Fruit fly (Drosophila melanogaster): ENCODE measurements around the gene CG42588.

CG42588 gene

dm6 chr3L:12803159-12804034 is 10.7 kb upstream of the CG42588 start (continued):
- TF ChIP-seq Dfd (GFP tag; optimal IDR thresholded peaks at IDR 0.05): peak in 1 of 2 experiments; percentile 44
- no peak for TF ChIP-seq CG3407 (GFP tag; optimal IDR thresholded peaks at IDR 0.05)
- no peak for TF ChIP-seq Ravus (GFP tag; IDR thresholded peaks at IDR 0.05)
- peak; percentile 16 for TF ChIP-seq Hr3 (GFP tag; optimal IDR thresholded peaks at IDR 0.05)
- TF ChIP-seq CG4424 (GFP tag; optimal IDR thresholded peaks at IDR 0.05): peak; percentile 48
- peak; percentile 45 for TF ChIP-seq bcd (GFP tag; optimal IDR thresholded peaks at IDR 0.05)
- no peak for TF ChIP-seq nom (GFP tag; optimal IDR thresholded peaks at IDR 0.05)
- peak; percentile 16 for TF ChIP-seq CG10274 (GFP tag; optimal IDR thresholded peaks at IDR 0.05)
- TF ChIP-seq crc (GFP tag; optimal IDR thresholded peaks at IDR 0.05): peak; percentile 55
- TF ChIP-seq Sox102F (GFP tag; optimal IDR thresholded peaks at IDR 0.05): peak; percentile 45
- TF ChIP-seq CG8924 (tag; optimal IDR thresholded peaks at IDR 0.05): peak; percentile 51
- TF ChIP-seq NFAT (GFP tag; IDR thresholded peaks at IDR 0.05): no peak
- no peak for TF ChIP-seq fd64A (GFP tag; optimal IDR thresholded peaks at IDR 0.05)
- peak; percentile 45 for TF ChIP-seq CG12659 (GFP tag; optimal IDR thresholded peaks at IDR 0.05)
- peak; percentile 6 for TF ChIP-seq dmrt11E (tag; optimal IDR thresholded peaks at IDR 0.05)
- no peak for TF ChIP-seq fru (optimal IDR thresholded peaks at IDR 0.05)
- peak; percentile 73 for TF ChIP-seq CG6765 (GFP tag; optimal IDR thresholded peaks at IDR 0.05)
- TF ChIP-seq CG6813 (GFP tag; optimal IDR thresholded peaks at IDR 0.05): peak; percentile 10
- peak; percentile 64; the same call in 1 of the 2 replicates for TF ChIP-seq CG32532 (GFP tag; IDR thresholded peaks at IDR 0.05)
- TF ChIP-seq maf-S (GFP tag; optimal IDR thresholded peaks at IDR 0.05): peak; percentile 38
- no peak for TF ChIP-seq abd-A (tag; optimal IDR thresholded peaks at IDR 0.05)
- no peak for TF ChIP-seq CG10462 (GFP tag; optimal IDR thresholded peaks at IDR 0.05)
- TF ChIP-seq CG7556 (GFP tag; optimal IDR thresholded peaks at IDR 0.05): peak; percentile 63
- peak; percentile 33 for TF ChIP-seq Xbp1 (GFP tag; optimal IDR thresholded peaks at IDR 0.05)
- peak; percentile 60; the same call in 2 of the 3 replicates for TF ChIP-seq row (GFP tag; IDR thresholded peaks at IDR 0.05)
- peak; percentile 28 for TF ChIP-seq CG13296 (GFP tag; optimal IDR thresholded peaks at IDR 0.05)
- TF ChIP-seq B-H1 (GFP tag; IDR thresholded peaks at IDR 0.05): peak; percentile 28; the same call in 1 of the 3 replicates
- TF ChIP-seq CG9437 (GFP tag; optimal IDR thresholded peaks at IDR 0.05): peak; percentile 51
- TF ChIP-seq CG13624 (GFP tag; optimal IDR thresholded peaks at IDR 0.05): peak; percentile 58
- peak; percentile 58 for TF ChIP-seq CG12744 (GFP tag; optimal IDR thresholded peaks at IDR 0.05)

- no peak for TF ChIP-seq TFAM (GFP tag; optimal IDR thresholded peaks at IDR 0.05)
- TF ChIP-seq sna (GFP tag; IDR thresholded peaks at IDR 0.05; ENCODE audit: partially characterized antibody): 0 out of 2 replicates have a peak, but pooled peaks have one; percentile 14
- TF ChIP-seq CG6654 (GFP tag; optimal IDR thresholded peaks at IDR 0.05): no peak
- TF ChIP-seq CG7786 (GFP tag; optimal IDR thresholded peaks at IDR 0.05): no peak
- TF ChIP-seq Lhr (GFP tag; optimal IDR thresholded peaks at IDR 0.05): no peak
- no peak for TF ChIP-seq Taf1 (GFP tag; IDR thresholded peaks at IDR 0.05)
- no peak for TF ChIP-seq Atf3 (GFP tag; optimal IDR thresholded peaks at IDR 0.05)
- TF ChIP-seq nom (GFP tag; optimal IDR thresholded peaks at IDR 0.05): peak; percentile 52
- TF ChIP-seq CG7839 (tag; optimal IDR thresholded peaks at IDR 0.05): no peak
- TF ChIP-seq CG8281 (tag; optimal IDR thresholded peaks at IDR 0.05): no peak
- TF ChIP-seq Pdp1 (GFP tag; optimal IDR thresholded peaks at IDR 0.05): peak in 1 of 2 experiments; percentile 25
- TF ChIP-seq slp2 (GFP tag; optimal IDR thresholded peaks at IDR 0.05): no peak
- no peak for TF ChIP-seq jing (GFP tag; optimal IDR thresholded peaks at IDR 0.05)
- TF ChIP-seq Bteb2 (GFP tag; optimal IDR thresholded peaks at IDR 0.05): no peak
- TF ChIP-seq insv (GFP tag; optimal IDR thresholded peaks at IDR 0.05): no peak
- no peak for TF ChIP-seq Dfd (GFP tag; optimal IDR thresholded peaks at IDR 0.05)
- no peak for TF ChIP-seq CG5953 (GFP tag; IDR thresholded peaks at IDR 0.05)
- no peak for TF ChIP-seq GATAe (GFP tag; conservative IDR thresholded peaks at IDR 0.05)
- peak; percentile 96 for TF ChIP-seq crol (GFP tag; IDR thresholded peaks at IDR 0.05)
- no peak for TF ChIP-seq croc (GFP tag; conservative IDR thresholded peaks at IDR 0.05)
These were observed 9.9 kb upstream of the CG42588 start for dm6 chr3L:12804035-12804729.
